Worm (Caenorhabditis elegans) whole organism, L3 larva: ENCODE data around the gene dyf-2.

ENCODE experiments used
- R02D3.7 ChIP-seq: fragments of 150-350 bp; optimal IDR thresholded peaks from 2 replicates; lab custom pipeline; 2014; ENCODE audit warnings: missing biosample characterization, missing genetic modification characterization
- ZK546.5 ChIP-seq: sonication (generic microtip); optimal IDR thresholded peaks from 2 replicates; lab custom pipeline; 2017; ENCODE audit warnings: missing biosample characterization, missing genetic modification characterization
- aly-2 ChIP-seq: fragments of 150-350 bp; optimal IDR thresholded peaks from 2 replicates; lab custom pipeline; 2014; ENCODE audit warnings: missing biosample characterization, missing genetic modification characterization
- ama-1 ChIP-seq: fragments of 150-350 bp; optimal IDR thresholded peaks from 2 replicates; lab custom pipeline; 2018
- ceh-16 ChIP-seq: sonication (generic microtip); optimal IDR thresholded peaks from 2 replicates; lab custom pipeline; 2017; ENCODE audit warnings: missing biosample characterization, missing genetic modification characterization
- ceh-82 ChIP-seq: fragments of 150-350 bp; optimal IDR thresholded peaks from 2 replicates; lab custom pipeline; 2014; ENCODE audit warnings: missing biosample characterization, missing genetic modification characterization
- ceh-9 ChIP-seq: sonication (generic microtip); optimal IDR thresholded peaks from 2 replicates; lab custom pipeline; 2018; ENCODE audit warnings: missing biosample characterization, missing genetic modification characterization
- daf-12 ChIP-seq: fragments of 150-350 bp; optimal IDR thresholded peaks from 2 replicates; lab custom pipeline; 2014; ENCODE audit warnings: missing biosample characterization, missing genetic modification reagents, missing genetic modification characterization
- egl-27 ChIP-seq: sonication (generic microtip); optimal IDR thresholded peaks from 4 replicates; lab custom pipeline; 2017; ENCODE audit warnings: missing biosample characterization, missing genetic modification reagents, missing genetic modification characterization
- elt-1 ChIP-seq: fragments of 150-350 bp; optimal IDR thresholded peaks from 2 replicates; lab custom pipeline; 2014; ENCODE audit warnings: missing biosample characterization, missing genetic modification characterization
- elt-2 ChIP-seq: sonication (generic microtip); optimal IDR thresholded peaks from 2 replicates; lab custom pipeline; 2016; ENCODE audit warnings: missing genetic modification reagents, mild to moderate bottlenecking, missing genetic modification characterization, missing compliant biosample characterization
- eor-1 ChIP-seq, 2 experiments: fragments of 150-350 bp; optimal IDR thresholded peaks; 2 replicates each; lab custom pipeline; 2014 to 2018; ENCODE audit warnings: missing biosample characterization in 2 of 2, missing genetic modification characterization in 2 of 2
- fkh-10 ChIP-seq: sonication (generic microtip); optimal IDR thresholded peaks from 2 replicates; lab custom pipeline; 2017; ENCODE audit warnings: missing biosample characterization, missing genetic modification reagents, missing genetic modification characterization
- fkh-2 ChIP-seq: fragments of 150-350 bp; optimal IDR thresholded peaks from 2 replicates; lab custom pipeline; 2014; ENCODE audit warnings: missing biosample characterization, missing genetic modification reagents, missing genetic modification characterization
- fos-1 ChIP-seq: fragments of 150-350 bp; optimal IDR thresholded peaks from 2 replicates; lab custom pipeline; 2014; ENCODE audit warnings: missing biosample characterization, missing genetic modification characterization
- hmg-11 ChIP-seq: sonication (generic microtip); optimal IDR thresholded peaks from 2 replicates; lab custom pipeline; 2016; ENCODE audit warnings: missing genetic modification characterization, missing compliant biosample characterization
- lin-39 ChIP-seq: fragments of 150-350 bp; optimal IDR thresholded peaks from 2 replicates; lab custom pipeline; 2018; ENCODE audit warnings: missing biosample characterization, missing genetic modification reagents, missing genetic modification characterization
- mml-1 ChIP-seq: fragments of 150-350 bp; sonication (generic microtip); optimal IDR thresholded peaks from 3 replicates; lab custom pipeline; 2014; ENCODE audit warnings: missing biosample characterization, missing genetic modification characterization
- nfya-1 ChIP-seq: sonication (generic microtip); optimal IDR thresholded peaks from 2 replicates; lab custom pipeline; 2017; ENCODE audit warnings: missing genetic modification characterization, mild to moderate bottlenecking, missing compliant biosample characterization, antibody characterized with exemption, moderate library complexity; ENCODE audit not compliant: insufficient read depth
- nhr-11 ChIP-seq: fragments of 150-350 bp; optimal IDR thresholded peaks from 2 replicates; lab custom pipeline; 2014; ENCODE audit warnings: missing biosample characterization, missing genetic modification characterization
- nhr-12 ChIP-seq: fragments of 150-350 bp; optimal IDR thresholded peaks from 2 replicates; lab custom pipeline; 2014; ENCODE audit warnings: missing biosample characterization, missing genetic modification characterization
- nhr-237 ChIP-seq: fragments of 150-350 bp; optimal IDR thresholded peaks from 2 replicates; lab custom pipeline; 2014; ENCODE audit warnings: missing biosample characterization, missing genetic modification characterization
- nhr-25 ChIP-seq: sonication (generic microtip); optimal IDR thresholded peaks from 2 replicates; lab custom pipeline; 2017; ENCODE audit warnings: missing biosample characterization, missing genetic modification characterization
- nhr-43 ChIP-seq: sonication (generic microtip); optimal IDR thresholded peaks from 2 replicates; lab custom pipeline; 2016; ENCODE audit warnings: mild to moderate bottlenecking, missing genetic modification characterization, missing compliant biosample characterization; ENCODE audit not compliant: poor library complexity, severe bottlenecking
- nhr-67 ChIP-seq: fragments of 150-350 bp; optimal IDR thresholded peaks from 2 replicates; lab custom pipeline; 2014; ENCODE audit warnings: missing biosample characterization, missing genetic modification characterization
- nhr-76 ChIP-seq: fragments of 150-350 bp; sonication (generic microtip); optimal IDR thresholded peaks from 5 replicates; lab custom pipeline; 2014; ENCODE audit warnings: missing biosample characterization, missing genetic modification characterization
- nhr-77 ChIP-seq: fragments of 150-350 bp; optimal IDR thresholded peaks from 2 replicates; lab custom pipeline; 2014; ENCODE audit warnings: missing biosample characterization, missing genetic modification characterization
- pha-4 ChIP-seq: fragments of 150-350 bp; optimal IDR thresholded peaks from 2 replicates; lab custom pipeline; 2014; ENCODE audit warnings: missing biosample characterization, missing genetic modification reagents, missing genetic modification characterization
- pqm-1 ChIP-seq: fragments of 150-350 bp; optimal IDR thresholded peaks from 2 replicates; lab custom pipeline; 2017; ENCODE audit warnings: missing biosample characterization, missing genetic modification characterization, inconsistent platforms
- skn-1 ChIP-seq: fragments of 150-350 bp; optimal IDR thresholded peaks from 2 replicates; lab custom pipeline; 2014; ENCODE audit warnings: missing biosample characterization, missing genetic modification characterization
- snpc-4 ChIP-seq: fragments of 150-350 bp; optimal IDR thresholded peaks from 2 replicates; lab custom pipeline; 2014; ENCODE audit warnings: missing biosample characterization, missing genetic modification characterization
- tbx-2 ChIP-seq: sonication (generic microtip); optimal IDR thresholded peaks from 2 replicates; lab custom pipeline; 2016; ENCODE audit warnings: mild to moderate bottlenecking, missing genetic modification characterization, missing compliant biosample characterization
- unc-62 ChIP-seq: fragments of 150-350 bp; sonication (generic microtip); optimal IDR thresholded peaks from 4 replicates; lab custom pipeline; 2014; ENCODE audit warnings: missing biosample characterization, missing genetic modification reagents, missing genetic modification characterization
- zag-1 ChIP-seq: fragments of 150-350 bp; optimal IDR thresholded peaks from 2 replicates; lab custom pipeline; 2014; ENCODE audit warnings: missing biosample characterization, missing genetic modification characterization
- ztf-4 ChIP-seq: fragments of 150-350 bp; optimal IDR thresholded peaks from 2 replicates; lab custom pipeline; 2014; ENCODE audit warnings: missing biosample characterization, missing genetic modification characterization

dyf-2 gene

DNA sequence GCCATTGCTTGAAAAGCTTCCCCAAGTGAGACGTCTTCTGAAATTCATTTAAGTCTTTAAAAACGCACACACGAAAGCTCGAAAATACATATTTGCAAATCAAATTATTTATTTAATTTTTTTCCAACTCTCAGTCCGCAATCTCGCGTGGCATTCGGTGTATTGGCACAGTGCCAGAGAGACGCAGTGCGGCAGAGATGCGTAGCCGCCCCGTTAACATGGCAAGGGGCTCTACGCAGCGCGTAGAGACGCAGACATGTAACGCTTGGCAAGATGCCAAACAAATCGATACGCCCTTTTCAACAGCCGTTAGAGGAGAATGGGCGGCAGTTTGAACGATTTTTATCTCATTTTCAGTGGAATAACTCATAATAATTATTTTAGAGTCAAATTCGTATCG, 42.7 kb downstream of the dyf-2 start, which contains the start of the genes drr-2 and set-16 (continued):
- TF ChIP-seq nhr-77 (tag; lab: Kevin White, UChicago): peak; percentile 92
- TF ChIP-seq snpc-4: peak; percentile 93
- no peak for TF ChIP-seq nhr-67 (tag; lab: Kevin White, UChicago)
- TF ChIP-seq ceh-9: no peak
- peak; percentile 99 for TF ChIP-seq nfya-1
- no peak for TF ChIP-seq fkh-2
- peak; percentile 92 for TF ChIP-seq pqm-1 (tag; lab: Kevin White, UChicago)
- TF ChIP-seq nhr-43: peak; percentile 98
- peak; percentile 45 for TF ChIP-seq nhr-76 (tag; lab: Kevin White, UChicago)
- TF ChIP-seq R02D3.7 (tag; lab: Kevin White, UChicago): peak; percentile 94
- peak; percentile 100 for TF ChIP-seq nhr-25 (tag; lab: Kevin White, UChicago)
- peak; percentile 81 for TF ChIP-seq aly-2 (tag; lab: Kevin White, UChicago)
- TF ChIP-seq hmg-11 (tag; lab: Kevin White, UChicago): peak; percentile 94
- TF ChIP-seq fkh-10 (GFP tag; lab: Kevin White, UChicago): peak; percentile 99
- peak; percentile 88 for TF ChIP-seq fos-1 (tag; lab: Kevin White, UChicago)
- TF ChIP-seq pha-4 (tag; lab: Kevin White, UChicago): peak; percentile 99
- TF ChIP-seq unc-62 (GFP tag; lab: Kevin White, UChicago): peak; percentile 94
- TF ChIP-seq mml-1 (tag; lab: Kevin White, UChicago): no peak
- TF ChIP-seq skn-1 (tag; lab: Kevin White, UChicago): peak; percentile 94
- peak; percentile 91 for TF ChIP-seq egl-27 (tag; lab: Kevin White, UChicago)
- TF ChIP-seq ZK546.5 (tag; lab: Kevin White, UChicago): peak; percentile 75

DNA sequence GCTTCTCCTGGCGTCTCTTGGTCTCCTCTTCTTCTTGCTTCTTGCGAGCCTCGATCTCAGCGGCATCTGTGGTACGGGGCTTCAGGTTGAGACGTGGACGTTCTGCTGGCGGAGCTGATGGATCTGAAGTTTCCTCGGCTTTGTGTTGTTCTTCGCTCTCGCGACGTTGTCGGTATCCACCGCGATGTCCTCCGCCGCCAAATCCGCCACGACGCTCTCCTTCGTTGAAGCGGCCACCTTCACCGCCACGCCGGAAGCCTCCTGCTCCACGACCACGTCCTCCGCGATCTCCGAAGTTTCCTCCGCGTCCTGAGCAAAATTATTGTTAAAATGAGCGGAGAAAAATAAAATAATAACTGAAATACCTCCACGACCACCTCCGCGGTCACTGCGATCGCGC, 43.5 kb downstream of the dyf-2 start:
- TF ChIP-seq nfya-1: no peak
- no peak for TF ChIP-seq lin-39
- TF ChIP-seq elt-1 (tag; lab: Kevin White, UChicago): no peak
- no peak for TF ChIP-seq zag-1 (tag; lab: Kevin White, UChicago)
- TF ChIP-seq nhr-12 (tag; lab: Kevin White, UChicago): no peak
- TF ChIP-seq ceh-16 (tag; lab: Kevin White, UChicago): no peak
- TF ChIP-seq ZK546.5 (tag; lab: Kevin White, UChicago): no peak
- no peak for TF ChIP-seq nhr-25 (tag; lab: Kevin White, UChicago)

DNA sequence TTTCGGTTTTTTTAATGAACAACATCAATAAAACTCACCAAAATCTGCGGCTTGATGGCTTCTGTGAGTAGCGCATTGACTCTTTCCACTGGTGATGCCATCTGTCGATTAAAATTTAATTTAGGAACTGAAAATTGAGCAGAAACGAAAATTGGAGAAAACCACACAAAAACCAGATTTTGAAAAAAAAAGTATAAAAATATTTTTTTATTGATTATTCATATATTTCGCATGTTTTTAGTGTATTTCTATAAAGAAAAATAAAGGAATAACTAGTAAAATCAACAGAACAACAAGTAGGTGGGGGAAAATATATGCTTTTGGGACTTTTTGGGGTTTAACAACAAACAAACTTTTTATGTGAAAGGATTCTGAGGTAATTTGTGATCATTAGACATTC, 44.0 kb downstream of the dyf-2 start, which contains the start of gene T12D8.10:
TSS of gene T12D8.10 (minus strand) at position 101 of the 400 bp plus-strand sequence.
- TF ChIP-seq lin-39 (no peak), elt-2 (tag; lab: Kevin White, UChicago) (no peak), nhr-77 (tag; lab: Kevin White, UChicago) (no peak), snpc-4 (no peak), ceh-16 (tag; lab: Kevin White, UChicago) (no peak), zag-1 (tag; lab: Kevin White, UChicago) (no peak), nhr-11 (tag; lab: Kevin White, UChicago) (no peak), hmg-11 (tag; lab: Kevin White, UChicago) (no peak), eor-1 (tag; optimal IDR thresholded peaks at IDR 0.05; lab: Kevin White, UChicago) (no peak)
- TF ChIP-seq, all 47 proteins: peak for 0

DNA sequence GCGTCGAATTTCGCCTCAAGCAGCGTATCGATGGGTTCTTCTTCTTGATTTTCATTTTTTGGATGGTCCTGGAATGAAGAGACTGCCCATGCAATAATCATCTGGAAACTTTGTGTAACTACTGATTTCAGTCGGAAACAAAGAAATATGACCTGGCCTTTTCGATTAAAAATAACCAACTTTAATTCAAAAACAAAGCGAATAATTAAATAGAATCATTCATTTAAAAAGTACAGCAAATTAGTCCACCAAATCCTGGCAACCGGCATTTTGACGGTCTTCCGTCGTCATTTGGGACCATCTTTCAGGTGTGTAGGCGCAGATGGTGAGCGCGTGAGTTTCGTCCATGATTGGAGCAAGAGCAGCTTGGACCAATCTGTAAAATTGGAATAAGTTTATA, 44.7 kb downstream of the dyf-2 start, which contains the start of gene acbp-5:
TSS of gene acbp-5 (minus strand) at position 101 of the 400 bp plus-strand sequence.
- TF ChIP-seq ceh-16 (tag; lab: Kevin White, UChicago) (no peak), ceh-82 (tag; lab: Kevin White, UChicago) (no peak), nhr-11 (tag; lab: Kevin White, UChicago) (no peak), elt-1 (tag; lab: Kevin White, UChicago) (no peak), daf-12 (no peak), ZK546.5 (tag; lab: Kevin White, UChicago) (no peak), unc-62 (GFP tag; lab: Kevin White, UChicago) (no peak), lin-39 (no peak), tbx-2 (tag; lab: Kevin White, UChicago) (no peak), fkh-10 (GFP tag; lab: Kevin White, UChicago) (no peak), nhr-237 (no peak), ama-1 (lab: Kevin White, UChicago) (no peak), elt-2 (tag; lab: Kevin White, UChicago) (no peak), pqm-1 (tag; lab: Kevin White, UChicago) (no peak), ztf-4 (tag; lab: Kevin White, UChicago) (no peak)
- TF ChIP-seq, all 47 proteins: peak for 0
